Fruit fly (Drosophila melanogaster) whole organism: ENCODE results near the gene eIF5.

ENCODE experiments used
- CG8478 ChIP-seq: fragments of >200 bp; optimal IDR thresholded peaks from 2 replicates; lab custom pipeline; 2018; ENCODE audit warnings: inconsistent platforms
- Dll ChIP-seq: fragments of >200 bp; optimal IDR thresholded peaks from 2 replicates; lab custom pipeline; 2017
- EcR ChIP-seq, 2 experiments: fragments of >200 bp; optimal IDR thresholded peaks; 2 replicates each; lab custom pipeline; 2017; ENCODE audit warnings: missing biosample characterization in 2 of 2, missing genetic modification characterization in 2 of 2, missing genetic modification reagents in 2 of 2
- pan ChIP-seq: fragments of >200 bp; optimal IDR thresholded peaks from 2 replicates; lab custom pipeline; 2017
- psq ChIP-seq: fragments of >200 bp; optimal IDR thresholded peaks from 2 replicates; lab custom pipeline; 2017
- usp ChIP-seq: fragments of >200 bp; optimal IDR thresholded peaks from 2 replicates; lab custom pipeline; 2017; ENCODE audit warnings: missing biosample characterization, missing genetic modification characterization, mixed read lengths

The eIF5 gene

dm6 chrX:15974125-15974524 is 17.6 kb downstream of the eIF5 start, which contains the start of gene Or13a:
Gene Or13a (plus strand): TSS chrX:15974425.
- TF ChIP-seq pan (no peak), CG8478 (no peak), usp (GFP tag; lab: Kevin White, UChicago) (no peak), Dll (lab: Kevin White, UChicago) (no peak), EcR (GFP tag; optimal IDR thresholded peaks at IDR 0.05; lab: Kevin White, UChicago) (no peak), psq (lab: Kevin White, UChicago) (no peak)

dm6 chrX:15973157-15973774 is 18.5 kb downstream of the eIF5 start, which contains the start of gene mmd:
Gene mmd (minus strand): TSS chrX:15973159.
- TF ChIP-seq CG8478 (no peak), usp (GFP tag; lab: Kevin White, UChicago) (no peak), EcR (GFP tag; optimal IDR thresholded peaks at IDR 0.05; lab: Kevin White, UChicago) (no peak), psq (lab: Kevin White, UChicago) (no peak), Dll (lab: Kevin White, UChicago) (no peak), pan (no peak)

dm6 chrX:15971574-15971973 is 20.2 kb downstream of the eIF5 start:
- TF ChIP-seq psq (lab: Kevin White, UChicago) (no peak), Dll (lab: Kevin White, UChicago) (no peak), CG8478 (no peak), usp (GFP tag; lab: Kevin White, UChicago) (no peak), EcR (GFP tag; optimal IDR thresholded peaks at IDR 0.05; lab: Kevin White, UChicago) (no peak), pan (no peak)

dm6 chrX:15969577-15969976 is 22.2 kb downstream of the eIF5 start:
- no peak for TF ChIP-seq pan
- TF ChIP-seq EcR (GFP tag; optimal IDR thresholded peaks at IDR 0.05; lab: Kevin White, UChicago): no peak
- TF ChIP-seq usp (GFP tag; lab: Kevin White, UChicago): no peak
- TF ChIP-seq CG8478: no peak
- TF ChIP-seq psq (lab: Kevin White, UChicago): no peak
- TF ChIP-seq Dll (lab: Kevin White, UChicago): no peak

- TF ChIP-seq EcR (GFP tag; optimal IDR thresholded peaks at IDR 0.05; lab: Kevin White, UChicago) (no peak), CG8478 (no peak), Dll (lab: Kevin White, UChicago) (no peak), psq (lab: Kevin White, UChicago) (no peak), usp (GFP tag; lab: Kevin White, UChicago) (no peak), pan (no peak)
Measured at dm6 chrX:15950056-15950455, 41.7 kb downstream of the eIF5 start.

- no peak for TF ChIP-seq pan
- TF ChIP-seq Dll (lab: Kevin White, UChicago): no peak
- no peak for TF ChIP-seq CG8478
- TF ChIP-seq EcR (GFP tag; optimal IDR thresholded peaks at IDR 0.05; lab: Kevin White, UChicago): no peak
- no peak for TF ChIP-seq psq (lab: Kevin White, UChicago)
- no peak for TF ChIP-seq usp (GFP tag; lab: Kevin White, UChicago)
Measured at dm6 chrX:15944735-15945323, 46.9 kb downstream of the eIF5 start, which contains the start of gene Rrp47. Gene Rrp47 (plus strand): TSS chrX:15944897.

- TF ChIP-seq CG8478 (no peak), pan (no peak), usp (GFP tag; lab: Kevin White, UChicago) (no peak), EcR (GFP tag; optimal IDR thresholded peaks at IDR 0.05; lab: Kevin White, UChicago) (no peak)
Measured at dm6 chrX:15941527-15941926, 50.2 kb downstream of the eIF5 start.

- TF ChIP-seq psq (lab: Kevin White, UChicago): no peak
- TF ChIP-seq Dll (lab: Kevin White, UChicago): no peak
- TF ChIP-seq EcR (GFP tag; optimal IDR thresholded peaks at IDR 0.05; lab: Kevin White, UChicago): no peak
- no peak for TF ChIP-seq pan
- TF ChIP-seq CG8478: no peak
- no peak for TF ChIP-seq usp (GFP tag; lab: Kevin White, UChicago)
Measured at dm6 chrX:15940956-15941246, 50.9 kb downstream of the eIF5 start, which contains the start of gene CG8924. Gene CG8924 (plus strand): TSS chrX:15941077.

dm6 chrX:15940105-15940955 is 51.4 kb downstream of the eIF5 start, which contains the start of gene Stim:
Gene Stim (minus strand): TSS chrX:15940451.
- TF ChIP-seq psq (lab: Kevin White, UChicago): no peak
